Fruit fly (Drosophila melanogaster) whole organism, adult: ENCODE results near the gene fliI.

Source experiments
- CG11617 ChIP-seq: fragments of 200-800 bp; sonication (Bioruptor generic); optimal IDR thresholded peaks from 2 replicates; lab custom pipeline; 2017; ENCODE audit warnings: mild to moderate bottlenecking, missing biosample characterization, missing genetic modification reagents, missing genetic modification characterization
- CG12768 ChIP-seq: fragments of 200-800 bp; sonication (Bioruptor generic); optimal IDR thresholded peaks from 2 replicates; lab custom pipeline; 2017; ENCODE audit warnings: missing biosample characterization, missing genetic modification characterization, mild to moderate bottlenecking, moderate library complexity, missing genetic modification reagents
- CG14711 ChIP-seq: fragments of 200-800 bp; sonication (Bioruptor generic); optimal IDR thresholded peaks from 2 replicates; lab custom pipeline; 2018; ENCODE audit warnings: missing biosample characterization, mild to moderate bottlenecking, missing genetic modification characterization, moderate library complexity
- CG1620 ChIP-seq: fragments of 200-800 bp; sonication (Bioruptor generic); optimal IDR thresholded peaks from 2 replicates; lab custom pipeline; 2016; ENCODE audit warnings: missing biosample characterization, missing genetic modification characterization
- CG33017 ChIP-seq: fragments of 200-800 bp; sonication (Bioruptor generic); optimal IDR thresholded peaks from 2 replicates; lab custom pipeline; 2018; ENCODE audit warnings: missing biosample characterization, mild to moderate bottlenecking, missing genetic modification characterization, moderate library complexity
- CG5204 ChIP-seq: fragments of 200-800 bp; sonication (Bioruptor generic); optimal IDR thresholded peaks from 2 replicates; lab custom pipeline; 2016; ENCODE audit warnings: missing biosample characterization, missing genetic modification characterization
- CG7045 ChIP-seq: fragments of 200-800 bp; sonication (Bioruptor generic); optimal IDR thresholded peaks from 2 replicates; lab custom pipeline; 2017; ENCODE audit warnings: missing biosample characterization, mild to moderate bottlenecking, missing genetic modification characterization
- CG7101 ChIP-seq: fragments of 200-800 bp; sonication (Bioruptor generic); optimal IDR thresholded peaks from 2 replicates; lab custom pipeline; 2018; ENCODE audit warnings: missing biosample characterization, mild to moderate bottlenecking, missing genetic modification characterization, moderate library complexity
- Clk ChIP-seq: fragments of 200-800 bp; sonication (Bioruptor generic); optimal IDR thresholded peaks from 2 replicates; lab custom pipeline; 2017; ENCODE audit warnings: missing biosample characterization, missing genetic modification characterization
- Crg-1 ChIP-seq: fragments of 200-800 bp; sonication (Bioruptor generic); optimal IDR thresholded peaks from 2 replicates; lab custom pipeline; 2016; ENCODE audit warnings: missing biosample characterization, missing genetic modification characterization
- Hr96 ChIP-seq: fragments of 200-800 bp; sonication (Bioruptor generic); optimal IDR thresholded peaks from 2 replicates; lab custom pipeline; 2016; ENCODE audit warnings: missing biosample characterization, missing genetic modification characterization
- Mnt ChIP-seq: fragments of 200-800 bp; sonication (Bioruptor generic); optimal IDR thresholded peaks from 2 replicates; lab custom pipeline; 2016; ENCODE audit warnings: missing biosample characterization, mild to moderate bottlenecking, missing genetic modification characterization
- bab1 ChIP-seq: fragments of 200-800 bp; sonication (Bioruptor generic); optimal IDR thresholded peaks from 3 replicates; lab custom pipeline; 2019; ENCODE audit warnings: missing biosample characterization, mild to moderate bottlenecking, missing genetic modification characterization, moderate library complexity
- cic ChIP-seq: fragments of 200-800 bp; sonication (Bioruptor generic); optimal IDR thresholded peaks from 2 replicates; lab custom pipeline; 2017; ENCODE audit warnings: missing biosample characterization, mild to moderate bottlenecking, missing genetic modification characterization, moderate library complexity
- cnc ChIP-seq, 2 experiments: fragments of >200 bp; optimal IDR thresholded peaks; 2 replicates each; lab custom pipeline; 2017
- kay ChIP-seq: fragments of 200-800 bp; sonication (Bioruptor generic); peaks from one replicate; lab custom pipeline; 2016; ENCODE audit warnings: missing biosample characterization, missing genetic modification characterization, borderline replicate concordance
- ovo ChIP-seq: fragments of 200-800 bp; sonication (Bioruptor generic); optimal IDR thresholded peaks from 2 replicates; lab custom pipeline; 2016; ENCODE audit warnings: missing biosample characterization, missing genetic modification characterization
- pad ChIP-seq: fragments of 200-800 bp; sonication (Bioruptor generic); optimal IDR thresholded peaks from 3 replicates; lab custom pipeline; 2017; ENCODE audit warnings: missing biosample characterization, missing genetic modification characterization, mild to moderate bottlenecking, moderate library complexity, missing genetic modification reagents
- tj ChIP-seq: fragments of 200-800 bp; sonication (Bioruptor generic); optimal IDR thresholded peaks from 3 replicates; lab custom pipeline; 2017; ENCODE audit warnings: missing biosample characterization, mild to moderate bottlenecking, missing genetic modification characterization, moderate library complexity
- toe ChIP-seq: fragments of 200-800 bp; sonication (Bioruptor generic); optimal IDR thresholded peaks from 2 replicates; lab custom pipeline; 2016; ENCODE audit warnings: missing biosample characterization, missing genetic modification characterization

fliI gene

dm6 chrX:21337057-21337456 lies 2.5 kb upstream of the fliI start:
- TF ChIP-seq CG7101 (tag; lab: Kevin White, UChicago) (no peak), CG5204 (no peak), CG11617 (GFP tag; lab: Kevin White, UChicago) (no peak), Clk (GFP tag; lab: Kevin White, UChicago) (no peak), CG33017 (tag; lab: Kevin White, UChicago) (no peak), ovo (GFP tag; lab: Kevin White, UChicago) (no peak), Hr96 (GFP tag; lab: Kevin White, UChicago) (no peak)

- no peak for TF ChIP-seq pad (GFP tag; lab: Kevin White, UChicago)
- no peak for TF ChIP-seq CG7045
- peak; percentile 18 for TF ChIP-seq ovo (GFP tag; lab: Kevin White, UChicago)
Measured at dm6 chrX:21338153-21338552, 1.4 kb upstream of the fliI start.

dm6 chrX:21345036-21345500 lies 5.5 kb downstream of the fliI start, which contains the start of gene dod:
dod (plus strand) TSS chrX:21345358.
- no peak for TF ChIP-seq ovo (GFP tag; lab: Kevin White, UChicago)
- TF ChIP-seq tj (GFP tag; lab: Kevin White, UChicago) = peak; percentile 45
- TF ChIP-seq CG11617 (GFP tag; lab: Kevin White, UChicago) = peak; percentile 40
- peak; percentile 56 for TF ChIP-seq CG7101 (tag; lab: Kevin White, UChicago)
- peak; percentile 41 for TF ChIP-seq CG14711
- TF ChIP-seq pad (GFP tag; lab: Kevin White, UChicago) = peak; percentile 35
- no peak for TF ChIP-seq CG12768 (GFP tag; lab: Kevin White, UChicago)
- peak; percentile 2 for TF ChIP-seq toe (GFP tag; lab: Kevin White, UChicago)
- peak; percentile 94 for TF ChIP-seq Mnt
- peak; percentile 77 for TF ChIP-seq bab1 (GFP tag; lab: Kevin White, UChicago)
- TF ChIP-seq CG33017 (tag; lab: Kevin White, UChicago) = peak; percentile 1
- no peak for TF ChIP-seq Hr96 (GFP tag; lab: Kevin White, UChicago)
- TF ChIP-seq CG1620 (GFP tag; lab: Kevin White, UChicago) = peak; percentile 58
- TF ChIP-seq Crg-1 = no peak
- TF ChIP-seq CG7045 = peak; percentile 4

- TF ChIP-seq CG14711 = peak; percentile 97
- peak; percentile 80 for TF ChIP-seq CG11617 (GFP tag; lab: Kevin White, UChicago)
- TF ChIP-seq CG12768 (GFP tag; lab: Kevin White, UChicago) = no peak
- TF ChIP-seq Hr96 (GFP tag; lab: Kevin White, UChicago) = no peak
- peak; percentile 98 for TF ChIP-seq Mnt
- no peak for TF ChIP-seq kay (GFP tag; lab: Kevin White, UChicago)
- peak; percentile 66 for TF ChIP-seq toe (GFP tag; lab: Kevin White, UChicago)
- peak; percentile 2 for TF ChIP-seq CG33017 (tag; lab: Kevin White, UChicago)
- TF ChIP-seq Crg-1 = peak; percentile 80
- no peak for TF ChIP-seq CG7045
- peak; percentile 68 for TF ChIP-seq bab1 (GFP tag; lab: Kevin White, UChicago)
- no peak for TF ChIP-seq cnc (optimal IDR thresholded peaks at IDR 0.05; lab: Kevin White, UChicago)
- no peak for TF ChIP-seq cic (GFP tag; lab: Kevin White, UChicago)
- TF ChIP-seq pad (GFP tag; lab: Kevin White, UChicago) = peak; percentile 72
- peak; percentile 79 for TF ChIP-seq CG7101 (tag; lab: Kevin White, UChicago)
- peak; percentile 29 for TF ChIP-seq ovo (GFP tag; lab: Kevin White, UChicago)
- no peak for TF ChIP-seq CG5204
- peak; percentile 46 for TF ChIP-seq tj (GFP tag; lab: Kevin White, UChicago)
- TF ChIP-seq Clk (GFP tag; lab: Kevin White, UChicago) = peak; percentile 26
- peak; percentile 79 for TF ChIP-seq CG1620 (GFP tag; lab: Kevin White, UChicago)
Measured at dm6 chrX:21349800-21350309, 10.3 kb downstream of the fliI start, which contains the start of the genes peng and sol. peng (minus strand) TSS chrX:21349843. sol (plus strand) TSS chrX:21350280.

dm6 chrX:21351210-21351824 lies 11.8 kb downstream of the fliI start:
- TF ChIP-seq bab1 (GFP tag; lab: Kevin White, UChicago) (no peak), CG14711 (no peak), CG1620 (GFP tag; lab: Kevin White, UChicago) (no peak), tj (GFP tag; lab: Kevin White, UChicago) (no peak), CG5204 (no peak), CG7045 (no peak)

- peak; percentile 69 for TF ChIP-seq cic (GFP tag; lab: Kevin White, UChicago)
- no peak for TF ChIP-seq Hr96 (GFP tag; lab: Kevin White, UChicago)
Measured at dm6 chrX:21353541-21353940, 14.0 kb downstream of the fliI start.
